Worm (Caenorhabditis elegans): ENCODE results near the gene oma-1.

DNA sequence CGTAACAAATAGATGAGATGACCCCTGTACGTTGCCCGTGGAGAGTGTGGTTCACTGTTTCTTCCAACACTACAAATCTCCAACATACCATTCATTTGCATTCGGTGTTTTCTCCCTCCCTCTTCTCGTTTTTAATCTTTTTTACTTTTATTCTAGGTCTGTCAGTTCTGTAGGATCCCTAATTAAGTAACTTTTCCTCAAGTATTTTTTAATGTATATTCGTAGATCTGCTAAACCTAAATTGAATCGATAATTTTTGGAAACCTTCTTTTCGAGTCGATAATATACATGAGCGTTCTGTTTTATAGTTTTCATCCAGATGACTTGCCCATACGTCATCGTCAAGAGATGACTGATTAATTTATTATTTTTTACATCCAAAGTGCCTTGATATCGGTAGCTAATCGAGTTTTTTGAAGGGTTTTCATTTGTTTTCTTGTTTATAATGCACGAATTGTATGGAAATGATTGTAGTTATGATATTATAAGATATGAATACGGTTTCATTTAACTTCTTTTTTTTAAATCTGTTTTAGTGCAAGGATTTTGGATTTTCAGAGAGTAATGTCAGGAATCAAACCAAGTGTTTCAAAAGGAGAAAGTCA is 48.5 kb upstream of the oma-1 start, which contains the start of the genes T28C6.11 and T11B7.1:
- TF ChIP-seq ets-7 (tag; optimal IDR thresholded peaks at IDR 0.05) (no peak), sea-1 (GFP tag; conservative IDR thresholded peaks at IDR 0.05) (no peak), scrt-1 (GFP tag; IDR thresholded peaks at IDR 0.05) (no peak), ama-1 (optimal IDR thresholded peaks at IDR 0.05) (no peak), ceh-36 (tag; optimal IDR thresholded peaks at IDR 0.05) (no peak), ceh-13 (GFP tag; optimal IDR thresholded peaks at IDR 0.05) (no peak)
